Fruit fly (Drosophila melanogaster) whole organism, prepupa: ENCODE data around the gene Mabi.

Source experiments
- Blimp-1 ChIP-seq: fragments of 200-800 bp; sonication (Bioruptor generic); optimal IDR thresholded peaks from 3 replicates; lab custom pipeline; 2017; ENCODE audit warnings: missing biosample characterization, missing genetic modification characterization, mild to moderate bottlenecking, moderate library complexity, missing genetic modification reagents
- CG11294 ChIP-seq: fragments of 200-800 bp; sonication (Bioruptor generic); IDR thresholded peaks from 2 replicates; pipeline ENCODE4 v1.3.6; 2022; ENCODE audit warnings: missing biosample characterization, missing genetic modification characterization
- CG11902 ChIP-seq: fragments of 200-800 bp; sonication (Bioruptor generic); optimal IDR thresholded peaks from 3 replicates; lab custom pipeline; 2016; ENCODE audit warnings: missing biosample characterization, missing genetic modification characterization
- CG15336 ChIP-seq: fragments of 200-800 bp; sonication (Bioruptor generic); IDR thresholded peaks from 2 replicates; pipeline ENCODE4 v1.3.6; 2022; ENCODE audit warnings: missing biosample characterization, missing genetic modification characterization
- CG16779 ChIP-seq: fragments of 200-800 bp; sonication (Bioruptor generic); optimal IDR thresholded peaks from 3 replicates; lab custom pipeline; 2017; ENCODE audit warnings: missing biosample characterization, mild to moderate bottlenecking, missing genetic modification characterization
- CG3032 ChIP-seq: fragments of 200-800 bp; optimal IDR thresholded peaks from 2 replicates; lab custom pipeline; 2019; ENCODE audit warnings: missing biosample characterization, mild to moderate bottlenecking, missing genetic modification characterization, moderate library complexity
- CG31627 ChIP-seq: fragments of 200-800 bp; sonication (Bioruptor generic); optimal IDR thresholded peaks from 3 replicates; lab custom pipeline; 2016; ENCODE audit warnings: missing biosample characterization, missing genetic modification characterization
- CG32006 ChIP-seq: fragments of 200-800 bp; sonication (Bioruptor generic); optimal IDR thresholded peaks from 3 replicates; lab custom pipeline; 2017; ENCODE audit warnings: missing biosample characterization, mild to moderate bottlenecking, missing genetic modification characterization
- CG34406 ChIP-seq: fragments of 200-800 bp; sonication (Bioruptor generic); optimal IDR thresholded peaks from 3 replicates; lab custom pipeline; 2016; ENCODE audit warnings: missing biosample characterization, missing genetic modification characterization
- CG3919 ChIP-seq: fragments of 200-800 bp; sonication (Bioruptor generic); optimal IDR thresholded peaks from 3 replicates; lab custom pipeline; 2016; ENCODE audit warnings: missing biosample characterization, missing genetic modification characterization
- CG4318 ChIP-seq: fragments of 200-800 bp; sonication (Bioruptor generic); optimal IDR thresholded peaks from 3 replicates; lab custom pipeline; 2017; ENCODE audit warnings: missing biosample characterization, mild to moderate bottlenecking, missing genetic modification characterization
- CG6163 ChIP-seq: fragments of 200-800 bp; sonication (Bioruptor generic); IDR thresholded peaks from 3 replicates; pipeline ENCODE4 v1.3.6; 2022; ENCODE audit warnings: missing biosample characterization, missing genetic modification characterization
- CG6276 ChIP-seq: fragments of 200-800 bp; sonication (Bioruptor generic); optimal IDR thresholded peaks from 2 replicates; lab custom pipeline; 2017; ENCODE audit warnings: missing biosample characterization, mild to moderate bottlenecking, missing genetic modification characterization
- CG6792 ChIP-seq: fragments of 200-800 bp; sonication (Bioruptor generic); optimal IDR thresholded peaks from 3 replicates; lab custom pipeline; 2016; ENCODE audit warnings: missing biosample characterization, missing genetic modification characterization
- CG6808 ChIP-seq: fragments of 200-800 bp; sonication (Bioruptor generic); optimal IDR thresholded peaks from 3 replicates; lab custom pipeline; 2017; ENCODE audit warnings: missing biosample characterization, missing genetic modification characterization, mild to moderate bottlenecking, moderate library complexity, missing genetic modification reagents
- CG6854 ChIP-seq: fragments of 200-800 bp; sonication (Bioruptor generic); optimal IDR thresholded peaks from 2 replicates; lab custom pipeline; 2017; ENCODE audit warnings: missing biosample characterization, mild to moderate bottlenecking, missing genetic modification characterization
- CG7368 ChIP-seq: fragments of 200-800 bp; sonication (Bioruptor generic); optimal IDR thresholded peaks from 3 replicates; lab custom pipeline; 2016; ENCODE audit warnings: missing biosample characterization, missing genetic modification characterization
- CG8119 ChIP-seq: fragments of 200-800 bp; sonication (Bioruptor generic); IDR thresholded peaks from 3 replicates; pipeline ENCODE4 v1.3.6; 2022; ENCODE audit warnings: missing biosample characterization, missing genetic modification characterization
- CG8319 ChIP-seq: fragments of 200-800 bp; sonication (Bioruptor generic); optimal IDR thresholded peaks from 3 replicates; lab custom pipeline; 2016; ENCODE audit warnings: missing biosample characterization, missing genetic modification characterization
- CG8632 ChIP-seq: fragments of 200-800 bp; sonication (Bioruptor generic); optimal IDR thresholded peaks from 3 replicates; lab custom pipeline; 2016; ENCODE audit warnings: missing biosample characterization, missing genetic modification characterization
- CG9139 ChIP-seq: fragments of 200-800 bp; sonication (Bioruptor generic); optimal IDR thresholded peaks from 3 replicates; lab custom pipeline; 2017; ENCODE audit warnings: missing biosample characterization, mild to moderate bottlenecking, missing genetic modification characterization
- Eip75B ChIP-seq: fragments of 200-800 bp; sonication (Bioruptor generic); optimal IDR thresholded peaks from 3 replicates; lab custom pipeline; 2016; ENCODE audit warnings: missing biosample characterization, missing genetic modification characterization
- Eip78C ChIP-seq: fragments of 200-800 bp; sonication (Bioruptor generic); peaks from one replicate; lab custom pipeline; 2016; ENCODE audit warnings: missing biosample characterization, missing genetic modification characterization
- Eip93F ChIP-seq: fragments of 200-800 bp; sonication (Bioruptor generic); optimal IDR thresholded peaks from 2 replicates; lab custom pipeline; 2016; ENCODE audit warnings: missing biosample characterization, mild to moderate bottlenecking, missing genetic modification characterization
- Ets21C ChIP-seq: fragments of 200-800 bp; sonication (Bioruptor generic); optimal IDR thresholded peaks from 3 replicates; lab custom pipeline; 2016; ENCODE audit warnings: missing biosample characterization, missing genetic modification characterization
- Hr38 ChIP-seq: sonication (Bioruptor generic); optimal IDR thresholded peaks from 2 replicates; lab custom pipeline; 2016; ENCODE audit warnings: missing biosample characterization, missing genetic modification characterization
- Hr39 ChIP-seq: fragments of 200-800 bp; sonication (Bioruptor generic); optimal IDR thresholded peaks from 2 replicates; lab custom pipeline; 2016; ENCODE audit warnings: missing biosample characterization, missing genetic modification characterization
- Lpt ChIP-seq: fragments of 200-800 bp; sonication (Bioruptor generic); optimal IDR thresholded peaks from 3 replicates; lab custom pipeline; 2016; ENCODE audit warnings: missing biosample characterization, missing genetic modification characterization
- Met ChIP-seq: fragments of 200-800 bp; sonication (Bioruptor generic); optimal IDR thresholded peaks from 3 replicates; lab custom pipeline; 2016; ENCODE audit warnings: missing biosample characterization, missing genetic modification characterization
- OdsH ChIP-seq: fragments of 200-800 bp; sonication (Bioruptor generic); optimal IDR thresholded peaks from 3 replicates; lab custom pipeline; 2016; ENCODE audit warnings: missing biosample characterization, missing genetic modification characterization
- Smox ChIP-seq: fragments of 200-800 bp; sonication (Bioruptor generic); optimal IDR thresholded peaks from 3 replicates; lab custom pipeline; 2016; ENCODE audit warnings: missing biosample characterization, missing genetic modification characterization
- Sox102F ChIP-seq: fragments of 200-800 bp; sonication (Bioruptor generic); optimal IDR thresholded peaks from 2 replicates; lab custom pipeline; 2016; ENCODE audit warnings: missing biosample characterization, mild to moderate bottlenecking, missing genetic modification characterization
- Sox14 ChIP-seq: fragments of 200-800 bp; sonication (Bioruptor generic); optimal IDR thresholded peaks from 3 replicates; lab custom pipeline; 2016; ENCODE audit warnings: missing biosample characterization, missing genetic modification characterization
- achi ChIP-seq: fragments of 200-800 bp; sonication (Bioruptor generic); optimal IDR thresholded peaks from 3 replicates; lab custom pipeline; 2016; ENCODE audit warnings: missing biosample characterization, missing genetic modification characterization
- acj6 ChIP-seq: fragments of 200-800 bp; sonication (Bioruptor generic); optimal IDR thresholded peaks from 3 replicates; lab custom pipeline; 2016; ENCODE audit warnings: missing biosample characterization, missing genetic modification characterization
- cyc ChIP-seq: fragments of 200-800 bp; sonication (Bioruptor generic); optimal IDR thresholded peaks from 3 replicates; lab custom pipeline; 2016; ENCODE audit warnings: missing biosample characterization, missing genetic modification characterization
- dsx ChIP-seq: fragments of 200-800 bp; optimal IDR thresholded peaks from 3 replicates; lab custom pipeline; 2019; ENCODE audit warnings: missing biosample characterization, mild to moderate bottlenecking, missing genetic modification characterization, moderate library complexity; ENCODE audit not compliant: poor library complexity, severe bottlenecking
- eg ChIP-seq: fragments of 200-800 bp; sonication (Bioruptor generic); IDR thresholded peaks from 3 replicates; pipeline ENCODE4 v1.3.6; 2022; ENCODE audit warnings: missing biosample characterization, missing genetic modification characterization
- esn ChIP-seq: fragments of 200-800 bp; sonication (Bioruptor generic); optimal IDR thresholded peaks from 2 replicates; lab custom pipeline; 2016; ENCODE audit warnings: missing biosample characterization, mild to moderate bottlenecking, missing genetic modification characterization, moderate library complexity
- fkh ChIP-seq: fragments of 200-800 bp; sonication (Bioruptor generic); optimal IDR thresholded peaks from 3 replicates; lab custom pipeline; 2017; ENCODE audit warnings: missing biosample characterization, mild to moderate bottlenecking, missing genetic modification characterization, moderate library complexity
- lz ChIP-seq: fragments of 200-800 bp; sonication (Bioruptor generic); optimal IDR thresholded peaks from 3 replicates; lab custom pipeline; 2016; ENCODE audit warnings: missing biosample characterization, missing genetic modification characterization
- net ChIP-seq: fragments of 200-800 bp; sonication (Bioruptor generic); optimal IDR thresholded peaks from 3 replicates; lab custom pipeline; 2016; ENCODE audit warnings: missing biosample characterization, missing genetic modification characterization
- pdm3 ChIP-seq: fragments of 200-800 bp; sonication (Bioruptor generic); optimal IDR thresholded peaks from 3 replicates; lab custom pipeline; 2016; ENCODE audit warnings: missing biosample characterization, missing genetic modification characterization
- salr ChIP-seq, 2 experiments: fragments of 200-800 bp; sonication (Bioruptor generic); optimal IDR thresholded peaks; 3 replicates each; lab custom pipeline; 2016 to 2018; ENCODE audit warnings: missing biosample characterization in 2 of 2, missing genetic modification characterization in 2 of 2, mild to moderate bottlenecking in 1 of 2
- spab ChIP-seq: fragments of 200-800 bp; sonication (Bioruptor generic); optimal IDR thresholded peaks from 2 replicates; lab custom pipeline; 2017; ENCODE audit warnings: missing biosample characterization, mild to moderate bottlenecking, missing genetic modification characterization, missing genetic modification reagents
- ss ChIP-seq, 2 experiments: fragments of 200-800 bp; sonication (Bioruptor generic); optimal IDR thresholded peaks; 2 replicates in 1 of 2; 3 replicates in 1 of 2; lab custom pipeline; 2017 to 2018; ENCODE audit warnings: mild to moderate bottlenecking in 2 of 2, missing biosample characterization in 2 of 2, missing genetic modification characterization in 2 of 2, moderate library complexity in 1 of 2
- topi ChIP-seq: fragments of 200-800 bp; sonication (Bioruptor generic); optimal IDR thresholded peaks from 3 replicates; lab custom pipeline; 2016; ENCODE audit warnings: missing biosample characterization, missing genetic modification characterization
- vri ChIP-seq: fragments of 200-800 bp; sonication (Bioruptor generic); optimal IDR thresholded peaks from 3 replicates; lab custom pipeline; 2016; ENCODE audit warnings: missing biosample characterization, mild to moderate bottlenecking, missing genetic modification characterization

The Mabi gene

DNA sequence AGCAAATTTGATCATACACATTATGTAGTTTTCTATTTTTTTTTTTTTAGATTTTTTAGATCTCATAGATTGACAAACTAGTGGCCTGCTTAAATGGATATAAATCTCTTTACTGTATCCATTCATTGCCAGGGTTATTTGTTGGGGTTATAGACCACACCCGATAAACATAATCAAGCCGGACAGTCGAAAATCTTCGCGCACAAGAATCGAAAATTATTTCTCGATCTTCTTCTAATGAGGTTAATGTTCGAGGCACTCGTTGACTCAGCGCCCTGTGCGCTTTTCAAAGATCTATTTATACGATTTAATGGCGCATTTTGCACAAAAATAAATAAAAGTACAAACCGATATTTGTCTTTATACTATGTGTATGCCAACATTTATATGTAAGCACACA lies 25.2 kb upstream of the Mabi start, which contains the start of gene CG31730:
CG31730 (minus strand) TSS at position 101 of the 400 bp plus-strand sequence.
- TF ChIP-seq acj6 (GFP tag; lab: Kevin White, UChicago) (no peak), ss (GFP tag; optimal IDR thresholded peaks at IDR 0.05; lab: Kevin White, UChicago) (no peak), achi (no peak), cyc (GFP tag; lab: Kevin White, UChicago) (no peak), CG11902 (GFP tag; lab: Kevin White, UChicago) (no peak), Blimp-1 (GFP tag; lab: Kevin White, UChicago) (no peak), CG34406 (GFP tag; lab: Kevin White, UChicago) (no peak), CG16779 (tag; lab: Kevin White, UChicago) (no peak), Eip75B (GFP tag; lab: Kevin White, UChicago) (no peak), pdm3 (no peak), CG3919 (GFP tag; lab: Kevin White, UChicago) (no peak), Hr38 (GFP tag; lab: Kevin White, UChicago) (no peak), Ets21C (GFP tag; lab: Kevin White, UChicago) (no peak), CG8319 (GFP tag; lab: Kevin White, UChicago) (no peak), CG31627 (GFP tag; lab: Kevin White, UChicago) (no peak), Met (GFP tag; lab: Kevin White, UChicago) (no peak), topi (GFP tag; lab: Kevin White, UChicago) (no peak), CG6163 (GFP tag; lab: Robert Waterston, UW) (no peak), eg (GFP tag; lab: Robert Waterston, UW) (no peak), CG8119 (GFP tag; lab: Robert Waterston, UW) (no peak)

DNA sequence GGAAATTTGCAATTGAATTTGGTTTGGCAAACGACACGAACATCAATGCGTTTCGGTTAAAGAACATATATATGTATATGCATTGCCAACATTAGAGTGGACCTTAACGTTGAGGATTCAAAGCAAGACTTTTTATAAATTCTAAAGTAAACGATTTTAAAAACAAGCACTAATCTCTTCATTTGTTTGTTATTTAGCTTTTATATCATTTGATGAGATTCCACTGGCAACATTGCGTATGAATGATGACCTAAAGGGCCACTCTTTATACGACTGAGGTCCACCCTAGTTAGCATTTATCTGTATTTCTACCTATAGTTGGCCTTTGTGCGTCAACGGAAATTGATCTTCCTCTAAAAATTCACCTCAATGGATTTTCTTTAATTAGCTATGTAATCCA lies 24.2 kb upstream of the Mabi start:
- TF ChIP-seq CG6163 (GFP tag; lab: Robert Waterston, UW) (peak; percentile 53; the same call in 1 of the 3 replicates), achi (peak; percentile 48), CG15336 (peak; percentile 66), CG6854 (no peak), Met (GFP tag; lab: Kevin White, UChicago) (peak; percentile 18), Eip75B (GFP tag; lab: Kevin White, UChicago) (no peak), Smox (GFP tag; lab: Kevin White, UChicago) (no peak), pdm3 (peak; percentile 32), Lpt (GFP tag; lab: Kevin White, UChicago) (peak; percentile 18), CG7368 (GFP tag; lab: Kevin White, UChicago) (no peak), salr (GFP tag; optimal IDR thresholded peaks at IDR 0.05; lab: Kevin White, UChicago) (no peak), CG9139 (no peak), CG6808 (GFP tag; lab: Kevin White, UChicago) (no peak), CG3919 (GFP tag; lab: Kevin White, UChicago) (peak; percentile 42), dsx (GFP tag; lab: Kevin White, UChicago) (no peak), CG32006 (GFP tag; lab: Kevin White, UChicago) (peak; percentile 24), Hr38 (GFP tag; lab: Kevin White, UChicago) (no peak), Sox102F (GFP tag; lab: Kevin White, UChicago) (no peak), CG6792 (no peak), cyc (GFP tag; lab: Kevin White, UChicago) (no peak), ss (GFP tag; optimal IDR thresholded peaks at IDR 0.05; lab: Kevin White, UChicago) (no peak), fkh (GFP tag; lab: Kevin White, UChicago) (no peak), CG6276 (GFP tag; lab: Kevin White, UChicago) (peak; percentile 52), spab (GFP tag; lab: Kevin White, UChicago) (no peak), vri (GFP tag; lab: Kevin White, UChicago) (no peak), Sox14 (GFP tag; lab: Kevin White, UChicago) (no peak), CG11902 (GFP tag; lab: Kevin White, UChicago) (no peak), OdsH (GFP tag; lab: Kevin White, UChicago) (peak; percentile 35), net (GFP tag; lab: Kevin White, UChicago) (peak; percentile 22), Eip78C (GFP tag; lab: Kevin White, UChicago) (peak; percentile 82), CG4318 (no peak), lz (GFP tag; lab: Kevin White, UChicago) (no peak), CG8119 (GFP tag; lab: Robert Waterston, UW) (peak; percentile 60; the same call in 2 of the 3 replicates), eg (GFP tag; lab: Robert Waterston, UW) (no peak; the same call in 2 of the 3 replicates), CG11294 (GFP tag; lab: Robert Waterston, UW) (no peak), Eip93F (no peak), CG8632 (GFP tag; lab: Kevin White, UChicago) (no peak), CG3032 (tag; lab: Kevin White, UChicago) (no peak), esn (no peak), CG16779 (tag; lab: Kevin White, UChicago) (no peak), acj6 (GFP tag; lab: Kevin White, UChicago) (no peak), Hr39 (GFP tag; lab: Kevin White, UChicago) (no peak)
